Fruit fly (Drosophila melanogaster) whole organism, wandering third instar larva: ENCODE data around the gene Phf7.
"Not testable (repeated sequence)": the region's sequence is repeated elsewhere in the genome, so short reads cannot be mapped to it uniquely, and the experiment has no call there.

Source experiments
- Abd-B ChIP-seq: fragments of >200 bp; optimal IDR thresholded peaks from 2 replicates; lab custom pipeline; 2017; ENCODE audit warnings: missing biosample characterization, missing genetic modification characterization
- CG32264 ChIP-seq: fragments of 200-800 bp; sonication (Bioruptor generic); optimal IDR thresholded peaks from 2 replicates; lab custom pipeline; 2016; ENCODE audit warnings: missing biosample characterization, missing genetic modification characterization
- CG9705 ChIP-seq: fragments of 200-800 bp; sonication (Bioruptor generic); optimal IDR thresholded peaks from 2 replicates; lab custom pipeline; 2018; ENCODE audit warnings: missing biosample characterization, mild to moderate bottlenecking, missing genetic modification characterization
- CrebA ChIP-seq: fragments of 200-800 bp; sonication (Bioruptor generic); optimal IDR thresholded peaks from 2 replicates; lab custom pipeline; 2016; ENCODE audit warnings: missing biosample characterization, mild to moderate bottlenecking, missing genetic modification characterization, borderline replicate concordance
- Dif ChIP-seq: fragments of 200-275, 200-300 bp; sonication (Bioruptor generic); optimal IDR thresholded peaks from 2 replicates; lab custom pipeline; 2018; ENCODE audit warnings: missing biosample characterization, missing genetic modification characterization; ENCODE audit not compliant: partially characterized antibody
- GATAd ChIP-seq: sonication (Bioruptor generic); optimal IDR thresholded peaks from 2 replicates; lab custom pipeline; 2016; ENCODE audit warnings: missing biosample characterization, missing genetic modification characterization
- HLH106 ChIP-seq: fragments of 200-800 bp; optimal IDR thresholded peaks from 3 replicates; lab custom pipeline; 2019; ENCODE audit warnings: missing biosample characterization, mild to moderate bottlenecking, missing genetic modification characterization, moderate library complexity
- Hnf4 ChIP-seq: fragments of 200-800 bp; sonication (Bioruptor generic); optimal IDR thresholded peaks from 2 replicates; lab custom pipeline; 2016; ENCODE audit warnings: missing biosample characterization, mild to moderate bottlenecking, missing genetic modification characterization
- Hr78 ChIP-seq: fragments of >200 bp; optimal IDR thresholded peaks from 2 replicates; lab custom pipeline; 2017; ENCODE audit warnings: missing biosample characterization, missing genetic modification characterization
- Hr83 ChIP-seq: fragments of 200-300 bp; sonication (Bioruptor generic); optimal IDR thresholded peaks from 2 replicates; lab custom pipeline; 2016; ENCODE audit warnings: missing biosample characterization, mild to moderate bottlenecking, missing genetic modification characterization, moderate library complexity; ENCODE audit not compliant: poor library complexity, severe bottlenecking
- Jra ChIP-seq: sonication (Bioruptor generic); optimal IDR thresholded peaks from 2 replicates; lab custom pipeline; 2016; ENCODE audit warnings: missing biosample characterization, missing genetic modification characterization
- Mio ChIP-seq: sonication (Bioruptor generic); optimal IDR thresholded peaks from 2 replicates; lab custom pipeline; 2016; ENCODE audit warnings: missing biosample characterization, missing genetic modification characterization
- Myc ChIP-seq: fragments of >200 bp; optimal IDR thresholded peaks from 2 replicates; lab custom pipeline; 2017
- N ChIP-seq: fragments of >200 bp; optimal IDR thresholded peaks from 2 replicates; lab custom pipeline; 2018; ENCODE audit warnings: missing biosample characterization, missing external identifiers, missing genetic modification characterization
- OdsH ChIP-seq: fragments of 200-800 bp; sonication (Bioruptor generic); optimal IDR thresholded peaks from 2 replicates; lab custom pipeline; 2016; ENCODE audit warnings: missing biosample characterization, mild to moderate bottlenecking, missing genetic modification characterization
- Rel ChIP-seq, 2 experiments: fragments of 200-800 bp; sonication (Bioruptor generic) in 1 of 2; optimal IDR thresholded peaks; 2 replicates in 1 of 2; 3 replicates in 1 of 2; lab custom pipeline; 2016 to 2019; ENCODE audit warnings: mild to moderate bottlenecking in 2 of 2, missing biosample characterization in 2 of 2, missing genetic modification characterization in 2 of 2, moderate library complexity in 1 of 2
- Sp1 ChIP-seq: fragments of 200-800 bp; sonication (Bioruptor generic); optimal IDR thresholded peaks from 3 replicates; lab custom pipeline; 2019; ENCODE audit warnings: missing biosample characterization, mild to moderate bottlenecking, missing genetic modification characterization, moderate library complexity
- Vsx2 ChIP-seq: fragments of 200-300, 225-300 bp; sonication (Bioruptor generic); optimal IDR thresholded peaks from 2 replicates; lab custom pipeline; 2018; ENCODE audit warnings: missing biosample characterization, missing genetic modification characterization; ENCODE audit not compliant: partially characterized antibody
- br ChIP-seq: fragments of 200-800 bp; sonication (Bioruptor generic); optimal IDR thresholded peaks from 2 replicates; lab custom pipeline; 2016; ENCODE audit warnings: missing biosample characterization, missing genetic modification characterization
- brk ChIP-seq: fragments of 200-800 bp; sonication (Bioruptor generic); optimal IDR thresholded peaks from 2 replicates; lab custom pipeline; 2016; ENCODE audit warnings: missing biosample characterization, mild to moderate bottlenecking, missing genetic modification characterization
- dl ChIP-seq, 2 experiments: fragments of 175-275, 200-275 bp in 1 of 2; fragments of 200-275 bp in 1 of 2; sonication (Bioruptor generic); optimal IDR thresholded peaks; lab custom pipeline; 2018; ENCODE audit warnings: mild to moderate bottlenecking in 2 of 2, missing biosample characterization in 2 of 2, missing genetic modification characterization in 2 of 2, moderate library complexity in 2 of 2; ENCODE audit not compliant: partially characterized antibody in 2 of 2, insufficient read depth in 1 of 2
- dmrt93B ChIP-seq: fragments of 200-800 bp; sonication (Bioruptor generic); optimal IDR thresholded peaks from 2 replicates; lab custom pipeline; 2018; ENCODE audit warnings: missing biosample characterization, mild to moderate bottlenecking, missing genetic modification characterization
- dsf ChIP-seq: sonication (Bioruptor generic); optimal IDR thresholded peaks from 2 replicates; lab custom pipeline; 2016; ENCODE audit warnings: missing biosample characterization, missing genetic modification characterization, borderline replicate concordance
- ey ChIP-seq: fragments of 200-800 bp; sonication (Bioruptor generic); optimal IDR thresholded peaks from 2 replicates; lab custom pipeline; 2016; ENCODE audit warnings: missing biosample characterization, missing genetic modification characterization
- foxo ChIP-seq, 2 experiments: fragments of 200-800 bp; sonication (Bioruptor generic); optimal IDR thresholded peaks; 2 replicates in 1 of 2; 3 replicates in 1 of 2; lab custom pipeline; 2016 to 2017; ENCODE audit warnings: missing biosample characterization in 2 of 2, missing genetic modification characterization in 2 of 2
- fru ChIP-seq: fragments of 200-800 bp; sonication (Bioruptor generic); optimal IDR thresholded peaks from 3 replicates; lab custom pipeline; 2016; ENCODE audit warnings: missing biosample characterization, mild to moderate bottlenecking, missing genetic modification characterization
- h ChIP-seq: fragments of 200-800 bp; sonication (Bioruptor generic); optimal IDR thresholded peaks from 3 replicates; lab custom pipeline; 2016; ENCODE audit warnings: missing biosample characterization, mild to moderate bottlenecking, missing genetic modification characterization
- jim ChIP-seq: fragments of 175-275, 200-325 bp; sonication (Bioruptor generic); optimal IDR thresholded peaks from 2 replicates; lab custom pipeline; 2016; ENCODE audit warnings: missing biosample characterization, mild to moderate bottlenecking, missing genetic modification characterization
- lola ChIP-seq: fragments of >200 bp; optimal IDR thresholded peaks from 2 replicates; lab custom pipeline; 2017; ENCODE audit warnings: missing biosample characterization, missing genetic modification characterization
- pan ChIP-seq: fragments of >200 bp; optimal IDR thresholded peaks from 2 replicates; lab custom pipeline; 2017
- sage ChIP-seq: fragments of 200-800 bp; sonication (Bioruptor generic); optimal IDR thresholded peaks from 2 replicates; lab custom pipeline; 2016; ENCODE audit warnings: missing biosample characterization, mild to moderate bottlenecking, missing genetic modification characterization
- sv ChIP-seq: fragments of 200-800 bp; sonication (Bioruptor generic); optimal IDR thresholded peaks from 3 replicates; lab custom pipeline; 2016; ENCODE audit warnings: missing biosample characterization, missing genetic modification characterization
- tai ChIP-seq: sonication (Bioruptor generic); optimal IDR thresholded peaks from 2 replicates; lab custom pipeline; 2016; ENCODE audit warnings: missing biosample characterization, missing genetic modification characterization
- usp ChIP-seq: fragments of >200 bp; optimal IDR thresholded peaks from 2 replicates; lab custom pipeline; 2017; ENCODE audit warnings: missing biosample characterization, missing genetic modification characterization

The Phf7 gene

dm6 chrX:20158943-20159385 lies 6.7 kb downstream of the Phf7 start:
- TF ChIP-seq dl (GFP tag; optimal IDR thresholded peaks at IDR 0.05; lab: Kevin White, UChicago; ENCODE audit: insufficient read depth in 1 of 2, partially characterized antibody in 2 of 2) (peak in 1 of 2 experiments; percentile 86), jim (peak; percentile 89), Hr83 (GFP tag; lab: Kevin White, UChicago) (peak; percentile 62), Vsx2 (GFP tag; lab: Kevin White, UChicago) (no peak), Sp1 (GFP tag; lab: Kevin White, UChicago) (peak; percentile 11), Hnf4 (GFP tag; lab: Kevin White, UChicago) (no peak), Hr78 (no peak), Dif (GFP tag; lab: Kevin White, UChicago) (peak; percentile 77), sv (no peak), ey (GFP tag; lab: Kevin White, UChicago) (no peak), h (peak; percentile 50)

dm6 chrX:20158491-20158890 lies 7.1 kb downstream of the Phf7 start:
- TF ChIP-seq Myc (lab: Kevin White, UChicago) = no peak
- TF ChIP-seq CrebA (GFP tag; lab: Kevin White, UChicago) = no peak
- TF ChIP-seq Vsx2 (GFP tag; lab: Kevin White, UChicago) = no peak
- TF ChIP-seq usp (GFP tag; lab: Kevin White, UChicago) = no peak
- TF ChIP-seq jim = no peak
- TF ChIP-seq brk (GFP tag; lab: Kevin White, UChicago) = no peak
- no peak for TF ChIP-seq h
- no peak for TF ChIP-seq foxo (GFP tag; optimal IDR thresholded peaks at IDR 0.05; lab: Kevin White, UChicago)
- no peak for TF ChIP-seq Rel (GFP tag; optimal IDR thresholded peaks at IDR 0.05; lab: Kevin White, UChicago)
- TF ChIP-seq Rel (tag; optimal IDR thresholded peaks at IDR 0.05; lab: Kevin White, UChicago) = no peak

- TF ChIP-seq dsf (GFP tag; lab: Kevin White, UChicago) (no peak), ey (GFP tag; lab: Kevin White, UChicago) (no peak), tai (no peak), GATAd (no peak), sv (no peak)
These were observed 9.7 kb downstream of the Phf7 start for dm6 chrX:20155947-20156346.

- no peak for TF ChIP-seq Rel (GFP tag; optimal IDR thresholded peaks at IDR 0.05; lab: Kevin White, UChicago)
- no peak for TF ChIP-seq Rel (tag; optimal IDR thresholded peaks at IDR 0.05; lab: Kevin White, UChicago)
- TF ChIP-seq lola (GFP tag; lab: Kevin White, UChicago) = no peak
- TF ChIP-seq GATAd = no peak
- no peak for TF ChIP-seq sage (GFP tag; lab: Kevin White, UChicago)
- TF ChIP-seq brk (GFP tag; lab: Kevin White, UChicago) = no peak
- TF ChIP-seq dmrt93B (GFP tag; lab: Kevin White, UChicago) = no peak
- TF ChIP-seq dl (GFP tag; optimal IDR thresholded peaks at IDR 0.05; lab: Kevin White, UChicago; ENCODE audit: insufficient read depth in 1 of 2, partially characterized antibody in 2 of 2) = no peak
- TF ChIP-seq N (GFP tag; lab: Kevin White, UChicago) = no peak
- no peak for TF ChIP-seq Jra (GFP tag; lab: Kevin White, UChicago)
- no peak for TF ChIP-seq CG9705 (GFP tag; lab: Kevin White, UChicago)
These were observed 17.9 kb downstream of the Phf7 start, which contains the start of gene aspr for dm6 chrX:20147693-20148174. aspr (plus strand) TSS chrX:20148124.

dm6 chrX:20143088-20143487 lies 22.5 kb downstream of the Phf7 start, which contains the start of gene Or19a:
Or19a (minus strand) TSS chrX:20143188.
- not testable (repeated sequence) for TF ChIP-seq Jra, OdsH, Dif (GFP tag; lab: Kevin White, UChicago)

dm6 chrX:20140710-20141109 lies 24.9 kb downstream of the Phf7 start, which contains the start of gene CG34332:
CG34332 (plus strand) TSS chrX:20141010.
- TF ChIP-seq pan (lab: Kevin White, UChicago) = no peak
- TF ChIP-seq CrebA (GFP tag; lab: Kevin White, UChicago) = no peak
- TF ChIP-seq dsf (GFP tag; lab: Kevin White, UChicago) = no peak
- TF ChIP-seq CG32264 (GFP tag; lab: Kevin White, UChicago) = no peak
- TF ChIP-seq fru (GFP tag; lab: Kevin White, UChicago) = no peak
- no peak for TF ChIP-seq Mio
- TF ChIP-seq usp (GFP tag; lab: Kevin White, UChicago) = no peak
- no peak for TF ChIP-seq foxo (GFP tag; optimal IDR thresholded peaks at IDR 0.05; lab: Kevin White, UChicago)
- TF ChIP-seq Abd-B (GFP tag; lab: Kevin White, UChicago) = no peak
- no peak for TF ChIP-seq HLH106 (tag; lab: Kevin White, UChicago)
- TF ChIP-seq jim = no peak
- TF ChIP-seq br (GFP tag; lab: Kevin White, UChicago) = no peak
- TF ChIP-seq OdsH (GFP tag; lab: Kevin White, UChicago) = no peak
- no peak for TF ChIP-seq tai
- no peak for TF ChIP-seq lola (GFP tag; lab: Kevin White, UChicago)
- TF ChIP-seq brk (GFP tag; lab: Kevin White, UChicago) = no peak
